Fruit fly (Drosophila melanogaster) whole organism, adult: ENCODE measurements around the gene CG5968.

ENCODE experiments used
- CG11617 ChIP-seq: fragments of 200-800 bp; sonication (Bioruptor generic); optimal IDR thresholded peaks from 2 replicates; lab custom pipeline; 2017; ENCODE audit warnings: mild to moderate bottlenecking, missing biosample characterization, missing genetic modification reagents, missing genetic modification characterization
- CG12768 ChIP-seq: fragments of 200-800 bp; sonication (Bioruptor generic); optimal IDR thresholded peaks from 2 replicates; lab custom pipeline; 2017; ENCODE audit warnings: missing biosample characterization, missing genetic modification characterization, mild to moderate bottlenecking, moderate library complexity, missing genetic modification reagents
- CG14711 ChIP-seq: fragments of 200-800 bp; sonication (Bioruptor generic); optimal IDR thresholded peaks from 2 replicates; lab custom pipeline; 2018; ENCODE audit warnings: missing biosample characterization, mild to moderate bottlenecking, missing genetic modification characterization, moderate library complexity
- CG1620 ChIP-seq: fragments of 200-800 bp; sonication (Bioruptor generic); optimal IDR thresholded peaks from 2 replicates; lab custom pipeline; 2016; ENCODE audit warnings: missing biosample characterization, missing genetic modification characterization
- CG33017 ChIP-seq: fragments of 200-800 bp; sonication (Bioruptor generic); optimal IDR thresholded peaks from 2 replicates; lab custom pipeline; 2018; ENCODE audit warnings: missing biosample characterization, mild to moderate bottlenecking, missing genetic modification characterization, moderate library complexity
- CG5204 ChIP-seq: fragments of 200-800 bp; sonication (Bioruptor generic); optimal IDR thresholded peaks from 2 replicates; lab custom pipeline; 2016; ENCODE audit warnings: missing biosample characterization, missing genetic modification characterization
- CG7045 ChIP-seq: fragments of 200-800 bp; sonication (Bioruptor generic); optimal IDR thresholded peaks from 2 replicates; lab custom pipeline; 2017; ENCODE audit warnings: missing biosample characterization, mild to moderate bottlenecking, missing genetic modification characterization
- CG7101 ChIP-seq: fragments of 200-800 bp; sonication (Bioruptor generic); optimal IDR thresholded peaks from 2 replicates; lab custom pipeline; 2018; ENCODE audit warnings: missing biosample characterization, mild to moderate bottlenecking, missing genetic modification characterization, moderate library complexity
- Clk ChIP-seq: fragments of 200-800 bp; sonication (Bioruptor generic); optimal IDR thresholded peaks from 2 replicates; lab custom pipeline; 2017; ENCODE audit warnings: missing biosample characterization, missing genetic modification characterization
- Crg-1 ChIP-seq: fragments of 200-800 bp; sonication (Bioruptor generic); optimal IDR thresholded peaks from 2 replicates; lab custom pipeline; 2016; ENCODE audit warnings: missing biosample characterization, missing genetic modification characterization
- Hr96 ChIP-seq: fragments of 200-800 bp; sonication (Bioruptor generic); optimal IDR thresholded peaks from 2 replicates; lab custom pipeline; 2016; ENCODE audit warnings: missing biosample characterization, missing genetic modification characterization
- Mnt ChIP-seq: fragments of 200-800 bp; sonication (Bioruptor generic); optimal IDR thresholded peaks from 2 replicates; lab custom pipeline; 2016; ENCODE audit warnings: missing biosample characterization, mild to moderate bottlenecking, missing genetic modification characterization
- bab1 ChIP-seq: fragments of 200-800 bp; sonication (Bioruptor generic); optimal IDR thresholded peaks from 3 replicates; lab custom pipeline; 2019; ENCODE audit warnings: missing biosample characterization, mild to moderate bottlenecking, missing genetic modification characterization, moderate library complexity
- cic ChIP-seq: fragments of 200-800 bp; sonication (Bioruptor generic); optimal IDR thresholded peaks from 2 replicates; lab custom pipeline; 2017; ENCODE audit warnings: missing biosample characterization, mild to moderate bottlenecking, missing genetic modification characterization, moderate library complexity
- cnc ChIP-seq, 2 experiments: fragments of >200 bp; optimal IDR thresholded peaks; 2 replicates each; lab custom pipeline; 2017
- kay ChIP-seq: fragments of 200-800 bp; sonication (Bioruptor generic); peaks from one replicate; lab custom pipeline; 2016; ENCODE audit warnings: missing biosample characterization, missing genetic modification characterization, borderline replicate concordance
- ovo ChIP-seq: fragments of 200-800 bp; sonication (Bioruptor generic); optimal IDR thresholded peaks from 2 replicates; lab custom pipeline; 2016; ENCODE audit warnings: missing biosample characterization, missing genetic modification characterization
- pad ChIP-seq: fragments of 200-800 bp; sonication (Bioruptor generic); optimal IDR thresholded peaks from 3 replicates; lab custom pipeline; 2017; ENCODE audit warnings: missing biosample characterization, missing genetic modification characterization, mild to moderate bottlenecking, moderate library complexity, missing genetic modification reagents
- tj ChIP-seq: fragments of 200-800 bp; sonication (Bioruptor generic); optimal IDR thresholded peaks from 3 replicates; lab custom pipeline; 2017; ENCODE audit warnings: missing biosample characterization, mild to moderate bottlenecking, missing genetic modification characterization, moderate library complexity
- toe ChIP-seq: fragments of 200-800 bp; sonication (Bioruptor generic); optimal IDR thresholded peaks from 2 replicates; lab custom pipeline; 2016; ENCODE audit warnings: missing biosample characterization, missing genetic modification characterization

CG5968 gene

dm6 chr2L:16511277-16511678 is 38.5 kb downstream of the CG5968 start:
- TF ChIP-seq kay (GFP tag; lab: Kevin White, UChicago) (peak; percentile 76), Hr96 (GFP tag; lab: Kevin White, UChicago) (no peak), cic (peak; percentile 69), Mnt (GFP tag; lab: Kevin White, UChicago) (no peak), ovo (GFP tag; lab: Kevin White, UChicago) (no peak), CG12768 (peak; percentile 63), cnc (optimal IDR thresholded peaks at IDR 0.05; lab: Kevin White, UChicago) (peak in 1 of 2 experiments; percentile 22), bab1 (GFP tag; lab: Kevin White, UChicago) (no peak), Clk (GFP tag; lab: Kevin White, UChicago) (no peak), CG7101 (tag; lab: Kevin White, UChicago) (no peak)

- TF ChIP-seq CG7101 (tag; lab: Kevin White, UChicago) (no peak), cnc (optimal IDR thresholded peaks at IDR 0.05; lab: Kevin White, UChicago) (no peak), Clk (GFP tag; lab: Kevin White, UChicago) (no peak), CG5204 (GFP tag; lab: Kevin White, UChicago) (no peak), tj (GFP tag; lab: Kevin White, UChicago) (no peak), CG14711 (tag; lab: Kevin White, UChicago) (no peak), kay (GFP tag; lab: Kevin White, UChicago) (no peak), Crg-1 (GFP tag; lab: Kevin White, UChicago) (no peak), CG11617 (GFP tag; lab: Kevin White, UChicago) (no peak), bab1 (GFP tag; lab: Kevin White, UChicago) (no peak), Hr96 (GFP tag; lab: Kevin White, UChicago) (no peak), CG12768 (no peak), CG1620 (GFP tag; lab: Kevin White, UChicago) (no peak), pad (GFP tag; lab: Kevin White, UChicago) (no peak), CG33017 (tag; lab: Kevin White, UChicago) (no peak)
These were observed 42.0 kb downstream of the CG5968 start for dm6 chr2L:16507682-16508269.

DNA sequence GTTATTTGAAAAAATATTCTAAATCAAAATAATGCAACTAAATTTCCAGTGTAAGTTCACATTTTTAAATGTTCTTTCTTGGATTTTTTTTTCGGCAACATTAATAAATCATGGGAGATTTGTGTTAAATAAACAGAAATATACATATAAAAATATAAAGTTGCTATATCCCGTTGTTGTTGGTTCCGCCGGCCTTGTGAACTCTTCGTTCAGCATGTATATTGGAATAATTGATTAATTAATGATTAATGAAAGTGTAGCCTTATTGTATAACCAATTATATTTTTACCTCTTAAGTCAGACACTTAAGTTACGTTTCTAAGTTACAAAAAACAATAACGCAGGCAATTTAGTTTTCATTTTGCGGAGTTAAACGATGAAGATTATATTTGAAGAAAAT is 42.6 kb downstream of the CG5968 start:
- TF ChIP-seq Mnt (GFP tag; lab: Kevin White, UChicago) = no peak
- no peak for TF ChIP-seq Crg-1 (GFP tag; lab: Kevin White, UChicago)
- TF ChIP-seq bab1 (GFP tag; lab: Kevin White, UChicago) = no peak
- TF ChIP-seq ovo (GFP tag; lab: Kevin White, UChicago) = no peak
- TF ChIP-seq Hr96 (GFP tag; lab: Kevin White, UChicago) = no peak
- no peak for TF ChIP-seq CG12768
- TF ChIP-seq CG14711 (tag; lab: Kevin White, UChicago) = no peak
- no peak for TF ChIP-seq cnc (optimal IDR thresholded peaks at IDR 0.05; lab: Kevin White, UChicago)
- peak; percentile 89 for TF ChIP-seq kay (GFP tag; lab: Kevin White, UChicago)

- no peak for TF ChIP-seq CG12768
- TF ChIP-seq CG1620 (GFP tag; lab: Kevin White, UChicago) = no peak
- TF ChIP-seq Crg-1 (GFP tag; lab: Kevin White, UChicago) = no peak
- no peak for TF ChIP-seq Clk (GFP tag; lab: Kevin White, UChicago)
- no peak for TF ChIP-seq Hr96 (GFP tag; lab: Kevin White, UChicago)
- TF ChIP-seq toe (GFP tag; lab: Kevin White, UChicago) = no peak
- TF ChIP-seq tj (GFP tag; lab: Kevin White, UChicago) = no peak
- TF ChIP-seq CG7101 (tag; lab: Kevin White, UChicago) = no peak
- no peak for TF ChIP-seq pad (GFP tag; lab: Kevin White, UChicago)
- TF ChIP-seq ovo (GFP tag; lab: Kevin White, UChicago) = no peak
- TF ChIP-seq cnc (optimal IDR thresholded peaks at IDR 0.05; lab: Kevin White, UChicago) = no peak
- TF ChIP-seq Mnt (GFP tag; lab: Kevin White, UChicago) = no peak
These were observed 46.7 kb downstream of the CG5968 start for dm6 chr2L:16502898-16503551.

dm6 chr2L:16501366-16501765 is 48.4 kb downstream of the CG5968 start:
- TF ChIP-seq Hr96 (GFP tag; lab: Kevin White, UChicago) (no peak), CG5204 (GFP tag; lab: Kevin White, UChicago) (no peak), CG1620 (GFP tag; lab: Kevin White, UChicago) (no peak), ovo (GFP tag; lab: Kevin White, UChicago) (no peak), Mnt (GFP tag; lab: Kevin White, UChicago) (no peak), CG7045 (GFP tag; lab: Kevin White, UChicago) (no peak), CG33017 (tag; lab: Kevin White, UChicago) (no peak), kay (GFP tag; lab: Kevin White, UChicago) (no peak), Clk (GFP tag; lab: Kevin White, UChicago) (no peak), cic (no peak), bab1 (GFP tag; lab: Kevin White, UChicago) (no peak), CG12768 (no peak), CG11617 (GFP tag; lab: Kevin White, UChicago) (no peak), cnc (optimal IDR thresholded peaks at IDR 0.05; lab: Kevin White, UChicago) (no peak), tj (GFP tag; lab: Kevin White, UChicago) (no peak), toe (GFP tag; lab: Kevin White, UChicago) (no peak), CG14711 (tag; lab: Kevin White, UChicago) (no peak)
